Fruit fly (Drosophila melanogaster) whole organism, embryonic: Measurements from ENCODE around the gene Tusp.

Source experiments
- B-H2 ChIP-seq: fragments of 200-800 bp; sonication (Bioruptor generic); optimal IDR thresholded peaks from 2 replicates; lab custom pipeline; 2018; ENCODE audit warnings: missing biosample characterization, mild to moderate bottlenecking, missing genetic modification characterization
- CG1024 ChIP-seq: fragments of 200-800 bp; sonication (Bioruptor generic); IDR thresholded peaks from 2 replicates; pipeline ENCODE4 v1.3.6; 2022; ENCODE audit warnings: missing biosample characterization, missing genetic modification characterization
- CG10462 ChIP-seq: fragments of 200-800 bp; sonication (Bioruptor generic); optimal IDR thresholded peaks from 2 replicates; lab custom pipeline; 2016; ENCODE audit warnings: missing biosample characterization, missing genetic modification characterization
- CG12236 ChIP-seq: fragments of 200-800 bp; sonication (Bioruptor generic); optimal IDR thresholded peaks from 2 replicates; lab custom pipeline; 2016; ENCODE audit warnings: missing biosample characterization, missing genetic modification characterization
- CG1233 ChIP-seq: fragments of 200-800 bp; sonication (Bioruptor generic); optimal IDR thresholded peaks from 4 replicates; lab custom pipeline; 2018; ENCODE audit warnings: missing biosample characterization, mild to moderate bottlenecking, missing genetic modification characterization
- CG13296 ChIP-seq: fragments of 200-800 bp; sonication (Bioruptor generic); optimal IDR thresholded peaks from 3 replicates; lab custom pipeline; 2018; ENCODE audit warnings: missing biosample characterization, mild to moderate bottlenecking, missing genetic modification characterization
- CG15479 ChIP-seq: fragments of 200-800 bp; sonication (Bioruptor generic); optimal IDR thresholded peaks from 3 replicates; lab custom pipeline; 2019; ENCODE audit warnings: missing biosample characterization, mild to moderate bottlenecking, missing genetic modification characterization, moderate library complexity
- CG15601 ChIP-seq: fragments of 200-800 bp; sonication (Bioruptor generic); optimal IDR thresholded peaks from 3 replicates; lab custom pipeline; 2019; ENCODE audit warnings: missing biosample characterization, mild to moderate bottlenecking, missing genetic modification characterization, moderate library complexity
- CG15696 ChIP-seq: fragments of 200-800 bp; sonication (Bioruptor generic); optimal IDR thresholded peaks from 2 replicates; lab custom pipeline; 2019; ENCODE audit warnings: missing biosample characterization, mild to moderate bottlenecking, missing genetic modification characterization, moderate library complexity
- CG18599 ChIP-seq: fragments of 200-800 bp; sonication (Bioruptor generic); optimal IDR thresholded peaks from 3 replicates; lab custom pipeline; 2017; ENCODE audit warnings: missing biosample characterization, missing genetic modification characterization, mild to moderate bottlenecking, moderate library complexity, missing genetic modification reagents
- CG32767 ChIP-seq: fragments of 200-800 bp; sonication (Bioruptor generic); IDR thresholded peaks from 2 replicates; pipeline ENCODE4 v1.3.6; 2022; ENCODE audit warnings: missing biosample characterization, missing genetic modification characterization
- CG3281 ChIP-seq: fragments of 200-800 bp; sonication (Bioruptor generic); optimal IDR thresholded peaks from 3 replicates; lab custom pipeline; 2017; ENCODE audit warnings: missing biosample characterization, mild to moderate bottlenecking, missing genetic modification characterization
- CG3407 ChIP-seq: fragments of 200-800 bp; sonication (Bioruptor generic); optimal IDR thresholded peaks from 2 replicates; lab custom pipeline; 2018; ENCODE audit warnings: missing biosample characterization, mild to moderate bottlenecking, missing genetic modification characterization
- CG34376 ChIP-seq: fragments of 200-800 bp; sonication (Bioruptor generic); optimal IDR thresholded peaks from 2 replicates; lab custom pipeline; 2018; ENCODE audit warnings: missing biosample characterization, mild to moderate bottlenecking, missing genetic modification characterization
- CG7745 ChIP-seq: fragments of 200-800 bp; sonication (Bioruptor generic); optimal IDR thresholded peaks from 2 replicates; lab custom pipeline; 2018; ENCODE audit warnings: missing biosample characterization, mild to moderate bottlenecking, missing genetic modification characterization, moderate library complexity
- CG7928 ChIP-seq: fragments of 200-800 bp; sonication (Bioruptor generic); optimal IDR thresholded peaks from 2 replicates; lab custom pipeline; 2017; ENCODE audit warnings: missing biosample characterization, mild to moderate bottlenecking, missing genetic modification characterization
- CG8281 ChIP-seq: fragments of 200-800 bp; sonication (Bioruptor generic); optimal IDR thresholded peaks from 2 replicates; lab custom pipeline; 2018; ENCODE audit warnings: missing biosample characterization, mild to moderate bottlenecking, missing genetic modification characterization, moderate library complexity
- CG8944 ChIP-seq: fragments of 200-800 bp; sonication (Bioruptor generic); optimal IDR thresholded peaks from 3 replicates; lab custom pipeline; 2016; ENCODE audit warnings: missing biosample characterization, missing genetic modification characterization
- CG9215 ChIP-seq: fragments of 200-800 bp; sonication (Bioruptor generic); IDR thresholded peaks from 2 replicates; pipeline ENCODE4 v1.3.6; 2022; ENCODE audit warnings: missing biosample characterization, missing genetic modification characterization
- CG9817 ChIP-seq: fragments of 200-800 bp; sonication (Bioruptor generic); optimal IDR thresholded peaks from 2 replicates; lab custom pipeline; 2018; ENCODE audit warnings: missing biosample characterization, mild to moderate bottlenecking, missing genetic modification characterization, moderate library complexity
- D19B ChIP-seq: fragments of 200-800 bp; sonication (Bioruptor generic); optimal IDR thresholded peaks from 2 replicates; lab custom pipeline; 2017; ENCODE audit warnings: missing biosample characterization, mild to moderate bottlenecking, missing genetic modification characterization
- Drgx ChIP-seq: fragments of 200-800 bp; sonication (Bioruptor generic); IDR thresholded peaks from 2 replicates; pipeline ENCODE4 v1.3.6; 2022; ENCODE audit warnings: missing biosample characterization, missing genetic modification characterization
- HLH3B ChIP-seq: fragments of 200-800 bp; sonication (Bioruptor generic); IDR thresholded peaks from 2 replicates; pipeline ENCODE4 v1.3.6; 2022; ENCODE audit warnings: missing biosample characterization, missing genetic modification characterization
- HmgD ChIP-seq: fragments of 200-800 bp; sonication (Bioruptor generic); optimal IDR thresholded peaks from 3 replicates; lab custom pipeline; 2016; ENCODE audit warnings: missing biosample characterization, missing genetic modification characterization
- HmgZ ChIP-seq: fragments of 200-800 bp; sonication (Bioruptor generic); optimal IDR thresholded peaks from 2 replicates; lab custom pipeline; 2018; ENCODE audit warnings: missing biosample characterization, mild to moderate bottlenecking, missing genetic modification characterization
- Jarid2 ChIP-seq: fragments of 200-800 bp; sonication (Bioruptor generic); optimal IDR thresholded peaks from 3 replicates; lab custom pipeline; 2017; ENCODE audit warnings: mild to moderate bottlenecking, missing biosample characterization, missing genetic modification reagents, missing genetic modification characterization
- MBD-R2 ChIP-seq: fragments of 200-800 bp; sonication (Bioruptor generic); IDR thresholded peaks from 2 replicates; pipeline ENCODE4 v1.3.6; 2022; ENCODE audit warnings: missing biosample characterization, missing genetic modification characterization
- MESR4 ChIP-seq: fragments of 200-800 bp; sonication (Bioruptor generic); optimal IDR thresholded peaks from 2 replicates; lab custom pipeline; 2018; ENCODE audit warnings: missing biosample characterization, mild to moderate bottlenecking, missing genetic modification characterization, moderate library complexity
- NFAT ChIP-seq: fragments of 200-800 bp; sonication (Bioruptor generic); IDR thresholded peaks from 2 replicates; pipeline ENCODE4 v1.3.6; 2022; ENCODE audit warnings: missing biosample characterization, missing genetic modification characterization
- NK7.1 ChIP-seq: fragments of 200-800 bp; sonication (Bioruptor generic); optimal IDR thresholded peaks from 3 replicates; lab custom pipeline; 2016; ENCODE audit warnings: missing biosample characterization, missing genetic modification characterization
- Side ChIP-seq: fragments of 200-800 bp; sonication (Bioruptor generic); optimal IDR thresholded peaks from 2 replicates; lab custom pipeline; 2016; ENCODE audit warnings: missing biosample characterization, missing genetic modification characterization
- Taf1 ChIP-seq: fragments of 200-800 bp; sonication (Bioruptor generic); IDR thresholded peaks from 2 replicates; pipeline ENCODE4 v1.3.6; 2022; ENCODE audit warnings: missing biosample characterization, missing genetic modification characterization
- Xrp1 ChIP-seq: fragments of 200-800 bp; sonication (Bioruptor generic); IDR thresholded peaks from 2 replicates; pipeline ENCODE4 v1.3.6; 2022; ENCODE audit warnings: missing biosample characterization, missing genetic modification characterization
- ara ChIP-seq: fragments of 200-800 bp; sonication (Bioruptor generic); IDR thresholded peaks from 2 replicates; pipeline ENCODE4 v1.3.6; 2022; ENCODE audit warnings: missing biosample characterization, missing genetic modification characterization
- ase ChIP-seq: fragments of 200-800 bp; sonication (Bioruptor generic); IDR thresholded peaks from 3 replicates; pipeline ENCODE4 v1.3.6; 2022; ENCODE audit warnings: missing biosample characterization, missing genetic modification characterization
- cato ChIP-seq: fragments of 200-800 bp; sonication (Bioruptor generic); optimal IDR thresholded peaks from 2 replicates; lab custom pipeline; 2016; ENCODE audit warnings: missing biosample characterization, missing genetic modification characterization, borderline replicate concordance
- crol ChIP-seq: fragments of 200-800 bp; sonication (Bioruptor generic); IDR thresholded peaks from 2 replicates; pipeline ENCODE4 v1.3.6; 2022; ENCODE audit warnings: missing biosample characterization, missing genetic modification characterization
- ewg ChIP-seq: fragments of 200-800 bp; sonication (Bioruptor generic); optimal IDR thresholded peaks from 3 replicates; lab custom pipeline; 2017; ENCODE audit warnings: mild to moderate bottlenecking, missing biosample characterization, missing genetic modification reagents, missing genetic modification characterization
- eyg ChIP-seq: fragments of 200-800 bp; sonication (Bioruptor generic); optimal IDR thresholded peaks from 3 replicates; lab custom pipeline; 2016; ENCODE audit warnings: missing biosample characterization, missing genetic modification characterization
- grau ChIP-seq: fragments of 200-800 bp; optimal IDR thresholded peaks from 3 replicates; lab custom pipeline; 2019; ENCODE audit warnings: missing biosample characterization, mild to moderate bottlenecking, missing genetic modification characterization, moderate library complexity
- ind ChIP-seq: fragments of 200-800 bp; sonication (Bioruptor generic); optimal IDR thresholded peaks from 3 replicates; lab custom pipeline; 2016; ENCODE audit warnings: missing biosample characterization, missing genetic modification characterization
- insv ChIP-seq, 2 experiments: fragments of 200-800 bp; sonication (Bioruptor generic); optimal IDR thresholded peaks; 3 replicates each; lab custom pipeline; 2016 to 2018; ENCODE audit warnings: missing biosample characterization in 2 of 2, missing genetic modification characterization in 2 of 2
- pan ChIP-seq, 4 experiments: fragments of >200 bp in 3 of 4; fragments of 200-800 bp in 1 of 4; sonication (Bioruptor generic) in 1 of 4; optimal IDR thresholded peaks in 3 of 4; IDR thresholded peaks in 1 of 4; 2 replicates each; pipeline versions ENCODE4 v1.3.6 to Lab custom; 2017 to 2022; ENCODE audit warnings: missing biosample characterization in 2 of 4, missing genetic modification characterization in 2 of 4, mixed read lengths in 1 of 4
- pb ChIP-seq: fragments of 200-800 bp; sonication (Bioruptor generic); optimal IDR thresholded peaks from 3 replicates; lab custom pipeline; 2016; ENCODE audit warnings: missing biosample characterization, missing genetic modification characterization
- pnt ChIP-seq: fragments of 200-800 bp; sonication (Bioruptor generic); optimal IDR thresholded peaks from 3 replicates; lab custom pipeline; 2016; ENCODE audit warnings: missing biosample characterization, missing genetic modification characterization
- sens-2 ChIP-seq: fragments of 200-800 bp; sonication (Bioruptor generic); IDR thresholded peaks from 2 replicates; pipeline ENCODE4 v1.3.6; 2022; ENCODE audit warnings: missing biosample characterization, missing genetic modification characterization
- sr ChIP-seq: fragments of 200-800 bp; sonication (Bioruptor generic); IDR thresholded peaks from 3 replicates; pipeline ENCODE4 v1.3.6; 2022; ENCODE audit warnings: missing biosample characterization, missing genetic modification characterization
- tap ChIP-seq: fragments of 200-800 bp; optimal IDR thresholded peaks from 3 replicates; lab custom pipeline; 2019; ENCODE audit warnings: missing biosample characterization, mild to moderate bottlenecking, missing genetic modification characterization, moderate library complexity
- tio ChIP-seq: fragments of 200-800 bp; sonication (Bioruptor generic); optimal IDR thresholded peaks from 2 replicates; lab custom pipeline; 2017; ENCODE audit warnings: missing biosample characterization, missing genetic modification characterization, inconsistent platforms
- wdn ChIP-seq: fragments of 200-800 bp; sonication (Bioruptor generic); IDR thresholded peaks from 2 replicates; pipeline ENCODE4 v1.3.6; 2022; ENCODE audit warnings: missing biosample characterization, missing genetic modification characterization
- yki ChIP-seq: fragments of >200 bp; optimal IDR thresholded peaks from 3 replicates; lab custom pipeline; 2018

Tusp gene

DNA sequence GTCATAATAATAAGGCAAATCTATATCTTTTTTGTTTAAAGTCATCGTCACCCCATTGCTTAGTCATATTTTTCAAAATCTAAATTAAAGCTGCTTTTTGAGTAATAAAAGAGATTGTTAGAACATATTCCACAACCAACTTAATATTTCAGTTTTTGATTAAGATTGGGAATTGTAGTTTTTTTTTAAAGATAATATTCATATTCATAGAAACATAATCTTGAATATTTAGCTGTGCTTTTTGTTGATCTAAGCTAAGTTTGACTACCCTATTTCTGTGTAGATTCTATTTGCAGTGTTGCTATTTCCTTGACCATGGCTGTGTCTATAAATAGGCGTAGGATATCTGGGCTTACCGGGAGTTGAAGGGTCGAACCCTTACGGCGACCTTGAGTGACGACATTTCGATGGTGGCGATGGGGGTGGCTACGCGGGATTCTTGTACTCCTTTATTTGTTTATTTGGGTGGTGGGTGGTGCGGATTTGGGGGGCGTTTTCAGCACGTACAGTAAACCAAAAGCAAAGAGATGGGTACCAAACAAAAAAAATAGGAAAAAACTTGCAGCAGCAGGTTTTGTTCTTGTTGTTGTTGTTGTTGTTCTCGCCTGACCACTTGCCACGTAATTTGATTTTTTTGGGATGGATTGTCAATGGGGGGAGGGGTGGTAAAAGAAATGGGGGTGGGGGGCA lies 49.6 kb upstream of the Tusp start (continued):
- no peak for TF ChIP-seq CG12236 (GFP tag; lab: Kevin White, UChicago)
- TF ChIP-seq CG8944 = no peak
- TF ChIP-seq CG15479 (GFP tag; lab: Kevin White, UChicago) = no peak
- TF ChIP-seq CG7928 (GFP tag; lab: Kevin White, UChicago) = no peak
- TF ChIP-seq pnt = no peak
- TF ChIP-seq CG15696 (tag; lab: Kevin White, UChicago) = no peak
- no peak for TF ChIP-seq CG15601
- TF ChIP-seq ara (GFP tag; lab: Robert Waterston, UW) = no peak
- TF ChIP-seq D19B (GFP tag; lab: Kevin White, UChicago) = no peak
- no peak for TF ChIP-seq pb
- TF ChIP-seq MBD-R2 (GFP tag; lab: Robert Waterston, UW) = no peak
- no peak; the same call in 1 of the 2 replicates for TF ChIP-seq NFAT
- no peak for TF ChIP-seq B-H2 (GFP tag; lab: Kevin White, UChicago)
- no peak for TF ChIP-seq CG3407 (GFP tag; lab: Kevin White, UChicago)
- no peak for TF ChIP-seq HmgD (GFP tag; lab: Kevin White, UChicago)
- peak; percentile 19 for TF ChIP-seq CG18599 (GFP tag; lab: Kevin White, UChicago)
- TF ChIP-seq ase = no peak
- peak; percentile 32 for TF ChIP-seq grau (tag; lab: Kevin White, UChicago)
- no peak for TF ChIP-seq cato (GFP tag; lab: Kevin White, UChicago)
- no peak for TF ChIP-seq Drgx
- no peak for TF ChIP-seq HmgZ (tag; lab: Kevin White, UChicago)
- TF ChIP-seq CG1233 (GFP tag; lab: Kevin White, UChicago) = no peak
- TF ChIP-seq sens-2 = no peak
- 0 out of 2 replicates have a peak, but pooled peaks have one; percentile 15 for TF ChIP-seq crol (GFP tag; lab: Robert Waterston, UW)
- no peak for TF ChIP-seq CG34376
- no peak for TF ChIP-seq CG7745 (tag; lab: Kevin White, UChicago)
- TF ChIP-seq wdn = no peak
- no peak for TF ChIP-seq yki (lab: Kevin White, UChicago)
- no peak for TF ChIP-seq CG1024 (GFP tag; lab: Robert Waterston, UW)
- TF ChIP-seq pan (optimal IDR thresholded peaks at IDR 0.05; lab: Kevin White, UChicago) = no peak
- no peak for TF ChIP-seq pan (GFP tag; optimal IDR thresholded peaks at IDR 0.05 in 1 of 2, IDR thresholded peaks at IDR 0.05 in 1 of 2)
- TF ChIP-seq CG3281 (GFP tag; lab: Kevin White, UChicago) = peak; percentile 18
- TF ChIP-seq Side = no peak
- TF ChIP-seq CG32767 = no peak
- no peak for TF ChIP-seq NK7.1 (GFP tag; lab: Kevin White, UChicago)
- no peak for TF ChIP-seq CG13296 (GFP tag; lab: Kevin White, UChicago)
- TF ChIP-seq HLH3B (GFP tag; lab: Robert Waterston, UW) = no peak
- TF ChIP-seq Xrp1 = no peak
- no peak for TF ChIP-seq CG9215
- no peak for TF ChIP-seq sr (GFP tag; lab: Robert Waterston, UW)
- TF ChIP-seq CG9817 = no peak
- no peak for TF ChIP-seq Jarid2 (GFP tag; lab: Kevin White, UChicago)
- TF ChIP-seq CG10462 (GFP tag; lab: Kevin White, UChicago) = no peak
- no peak for TF ChIP-seq ind (GFP tag; lab: Kevin White, UChicago)
- TF ChIP-seq ewg (GFP tag; lab: Kevin White, UChicago) = no peak
- no peak for TF ChIP-seq CG8281 (tag; lab: Kevin White, UChicago)
- TF ChIP-seq tap (tag; lab: Kevin White, UChicago) = no peak
- TF ChIP-seq insv (GFP tag; optimal IDR thresholded peaks at IDR 0.05; lab: Kevin White, UChicago) = no peak
- TF ChIP-seq Taf1 = no peak
- TF ChIP-seq tio (GFP tag; lab: Kevin White, UChicago) = no peak
- TF ChIP-seq MESR4 (GFP tag; lab: Kevin White, UChicago) = no peak
- no peak for TF ChIP-seq eyg (GFP tag; lab: Kevin White, UChicago)
